Fruit fly (Drosophila melanogaster) whole organism: ENCODE data around the gene Nep2.

ENCODE experiments used
- CG8478 ChIP-seq: fragments of >200 bp; optimal IDR thresholded peaks from 2 replicates; lab custom pipeline; 2018; ENCODE audit warnings: inconsistent platforms
- pan ChIP-seq: fragments of >200 bp; optimal IDR thresholded peaks from 2 replicates; lab custom pipeline; 2017
- psq ChIP-seq: fragments of >200 bp; optimal IDR thresholded peaks from 2 replicates; lab custom pipeline; 2017
- usp ChIP-seq: fragments of >200 bp; optimal IDR thresholded peaks from 2 replicates; lab custom pipeline; 2017; ENCODE audit warnings: missing biosample characterization, missing genetic modification characterization, mixed read lengths

- TF ChIP-seq pan (lab: Kevin White, UChicago) (no peak), CG8478 (no peak), usp (GFP tag; lab: Kevin White, UChicago) (no peak), psq (no peak)
Observed at dm6 chr3R:4728448-4728847, 3.2 kb downstream of the Nep2 start.
